Fruit fly (Drosophila melanogaster): ENCODE data around the gene CG9121.

- TF ChIP-seq CG8478 (optimal IDR thresholded peaks at IDR 0.05) (no peak), CTCF (optimal IDR thresholded peaks at IDR 0.05) (no peak)
These were observed 44.6 kb upstream of the CG9121 start for dm6 chr2L:5095350-5095962.
